Fruit fly (Drosophila melanogaster) whole organism, embryonic: ENCODE measurements around the gene Cypl.
A peak's percentile ranks its signal among the peaks of the same experiment; 100 is the strongest.

Experiments
- CG10654 ChIP-seq: fragments of 200-800 bp; sonication (Bioruptor generic); optimal IDR thresholded peaks from 2 replicates; lab custom pipeline; 2016; ENCODE audit warnings: missing biosample characterization, missing genetic modification characterization
- CG10959 ChIP-seq: fragments of 200-800 bp; sonication (Bioruptor generic); IDR thresholded peaks from 2 replicates; pipeline ENCODE4 v1.3.6; 2022; ENCODE audit warnings: missing biosample characterization, missing genetic modification characterization
- CG13624 ChIP-seq: fragments of 200-800 bp; sonication (Bioruptor generic); optimal IDR thresholded peaks from 2 replicates; lab custom pipeline; 2016; ENCODE audit warnings: missing biosample characterization, missing genetic modification characterization
- CG15479 ChIP-seq: fragments of 200-800 bp; sonication (Bioruptor generic); optimal IDR thresholded peaks from 3 replicates; lab custom pipeline; 2019; ENCODE audit warnings: missing biosample characterization, mild to moderate bottlenecking, missing genetic modification characterization, moderate library complexity
- CG17359 ChIP-seq: fragments of 200-800 bp; sonication (Bioruptor generic); optimal IDR thresholded peaks from 3 replicates; lab custom pipeline; 2018; ENCODE audit warnings: missing biosample characterization, mild to moderate bottlenecking, missing genetic modification characterization, moderate library complexity
- CG17612 ChIP-seq: fragments of 200-800 bp; sonication (Bioruptor generic); IDR thresholded peaks from 2 replicates; pipeline ENCODE4 v1.3.6; 2022; ENCODE audit warnings: missing biosample characterization, missing genetic modification characterization
- CG17802 ChIP-seq: fragments of 200-800 bp; sonication (Bioruptor generic); optimal IDR thresholded peaks from 2 replicates; lab custom pipeline; 2018; ENCODE audit warnings: missing biosample characterization, mild to moderate bottlenecking, missing genetic modification characterization, moderate library complexity
- CG17912 ChIP-seq: fragments of 200-800 bp; sonication (Bioruptor generic); optimal IDR thresholded peaks from 2 replicates; lab custom pipeline; 2018; ENCODE audit warnings: missing biosample characterization, mild to moderate bottlenecking, missing genetic modification characterization
- CG2116 ChIP-seq: fragments of 200-800 bp; sonication (Bioruptor generic); optimal IDR thresholded peaks from 3 replicates; lab custom pipeline; 2018; ENCODE audit warnings: missing biosample characterization, mild to moderate bottlenecking, missing genetic modification characterization
- CG2199 ChIP-seq: fragments of 200-800 bp; sonication (Bioruptor generic); IDR thresholded peaks from 3 replicates; pipeline ENCODE4 v1.3.6; 2022; ENCODE audit warnings: missing biosample characterization, missing genetic modification characterization
- CG2202 ChIP-seq: fragments of 200-800 bp; sonication (Bioruptor generic); optimal IDR thresholded peaks from 2 replicates; lab custom pipeline; 2018; ENCODE audit warnings: missing biosample characterization, mild to moderate bottlenecking, missing genetic modification characterization
- CG2712 ChIP-seq: fragments of 200-800 bp; optimal IDR thresholded peaks from 3 replicates; lab custom pipeline; 2019; ENCODE audit warnings: missing biosample characterization, mild to moderate bottlenecking, missing genetic modification characterization, moderate library complexity
- CG2875 ChIP-seq: fragments of 200-800 bp; sonication (Bioruptor generic); optimal IDR thresholded peaks from 2 replicates; lab custom pipeline; 2017; ENCODE audit warnings: missing biosample characterization, mild to moderate bottlenecking, missing genetic modification characterization, missing genetic modification reagents
- CG31441 ChIP-seq: fragments of 200-800 bp; sonication (Bioruptor generic); IDR thresholded peaks from 2 replicates; pipeline ENCODE4 v1.3.6; 2022; ENCODE audit warnings: missing biosample characterization, missing genetic modification characterization
- CG33213 ChIP-seq: fragments of 200-800 bp; sonication (Bioruptor generic); optimal IDR thresholded peaks from 3 replicates; lab custom pipeline; 2016; ENCODE audit warnings: missing biosample characterization, missing genetic modification characterization
- CG33557 ChIP-seq: fragments of 200-800 bp; sonication (Bioruptor generic); optimal IDR thresholded peaks from 2 replicates; lab custom pipeline; 2019; ENCODE audit warnings: missing biosample characterization, mild to moderate bottlenecking, missing genetic modification characterization, moderate library complexity
- CG4854 ChIP-seq: fragments of 200-800 bp; sonication (Bioruptor generic); optimal IDR thresholded peaks from 2 replicates; lab custom pipeline; 2016; ENCODE audit warnings: missing biosample characterization, missing genetic modification characterization, inconsistent platforms
- CG6765 ChIP-seq: fragments of 200-800 bp; sonication (Bioruptor generic); optimal IDR thresholded peaks from 3 replicates; lab custom pipeline; 2017; ENCODE audit warnings: missing biosample characterization, mild to moderate bottlenecking, missing genetic modification characterization
- CG9437 ChIP-seq: fragments of 200-800 bp; sonication (Bioruptor generic); optimal IDR thresholded peaks from 2 replicates; lab custom pipeline; 2018; ENCODE audit warnings: missing biosample characterization, mild to moderate bottlenecking, missing genetic modification characterization
- CG9609 ChIP-seq: fragments of 200-800 bp; sonication (Bioruptor generic); optimal IDR thresholded peaks from 3 replicates; lab custom pipeline; 2016; ENCODE audit warnings: missing biosample characterization, missing genetic modification characterization
- D19A ChIP-seq: fragments of 200-800 bp; optimal IDR thresholded peaks from 3 replicates; lab custom pipeline; 2019; ENCODE audit warnings: missing biosample characterization, mild to moderate bottlenecking, missing genetic modification characterization, moderate library complexity
- Deaf1 ChIP-seq: fragments of 200-800 bp; optimal IDR thresholded peaks from 3 replicates; lab custom pipeline; 2019; ENCODE audit warnings: missing biosample characterization, mild to moderate bottlenecking, missing genetic modification characterization, moderate library complexity
- Dip2 ChIP-seq: fragments of 200-800 bp; sonication (Bioruptor generic); IDR thresholded peaks from 2 replicates; pipeline ENCODE4 v1.3.6; 2022; ENCODE audit warnings: missing biosample characterization, missing genetic modification characterization
- HLH3B ChIP-seq: fragments of 200-800 bp; sonication (Bioruptor generic); IDR thresholded peaks from 2 replicates; pipeline ENCODE4 v1.3.6; 2022; ENCODE audit warnings: missing biosample characterization, missing genetic modification characterization
- HLH54F ChIP-seq: fragments of 200-800 bp; sonication (Bioruptor generic); optimal IDR thresholded peaks from 3 replicates; lab custom pipeline; 2016; ENCODE audit warnings: missing biosample characterization, missing genetic modification characterization
- Lhr ChIP-seq: fragments of 200-800 bp; sonication (Bioruptor generic); optimal IDR thresholded peaks from 3 replicates; lab custom pipeline; 2017; ENCODE audit warnings: mild to moderate bottlenecking, missing biosample characterization, missing genetic modification reagents, missing genetic modification characterization
- Mad ChIP-seq: fragments of 200-800 bp; sonication (Bioruptor generic); optimal IDR thresholded peaks from 2 replicates; lab custom pipeline; 2016; ENCODE audit warnings: missing biosample characterization, missing genetic modification characterization
- Mes4 ChIP-seq: fragments of 200-800 bp; sonication (Bioruptor generic); optimal IDR thresholded peaks from 2 replicates; lab custom pipeline; 2016; ENCODE audit warnings: missing biosample characterization, missing genetic modification characterization
- Myb ChIP-seq: fragments of 200-800 bp; sonication (Bioruptor generic); optimal IDR thresholded peaks from 2 replicates; lab custom pipeline; 2016; ENCODE audit warnings: missing biosample characterization, missing genetic modification characterization
- NC2α ChIP-seq: fragments of 200-800 bp; sonication (Bioruptor generic); optimal IDR thresholded peaks from 2 replicates; lab custom pipeline; 2016; ENCODE audit warnings: missing biosample characterization, missing genetic modification characterization
- NC2β ChIP-seq: fragments of 200-800 bp; sonication (Bioruptor generic); optimal IDR thresholded peaks from 2 replicates; lab custom pipeline; 2016; ENCODE audit warnings: missing biosample characterization, missing genetic modification characterization
- Nf-YA ChIP-seq: fragments of 200-800 bp; sonication (Bioruptor generic); IDR thresholded peaks from 2 replicates; pipeline ENCODE4 v1.3.6; 2022; ENCODE audit warnings: missing biosample characterization, missing genetic modification characterization
- Optix ChIP-seq: fragments of 200-800 bp; sonication (Bioruptor generic); IDR thresholded peaks from 3 replicates; pipeline ENCODE4 v1.3.6; 2022; ENCODE audit warnings: missing biosample characterization, missing genetic modification characterization
- Sox102F ChIP-seq: fragments of 200-800 bp; sonication (Bioruptor generic); optimal IDR thresholded peaks from 2 replicates; lab custom pipeline; 2018; ENCODE audit warnings: missing biosample characterization, mild to moderate bottlenecking, missing genetic modification characterization, moderate library complexity
- Ssrp ChIP-seq: fragments of 200-800 bp; sonication (Bioruptor generic); optimal IDR thresholded peaks from 2 replicates; lab custom pipeline; 2018; ENCODE audit warnings: missing biosample characterization, mild to moderate bottlenecking, missing genetic modification characterization, moderate library complexity
- Usf ChIP-seq: fragments of 200-800 bp; sonication (Bioruptor generic); optimal IDR thresholded peaks from 2 replicates; lab custom pipeline; 2017; ENCODE audit warnings: missing genotype, missing biosample characterization, missing genetic modification characterization
- ab ChIP-seq: fragments of 200-800 bp; sonication (Bioruptor generic); optimal IDR thresholded peaks from 2 replicates; lab custom pipeline; 2016; ENCODE audit warnings: missing biosample characterization, missing genetic modification characterization
- amos ChIP-seq: fragments of 200-800 bp; sonication (Bioruptor generic); IDR thresholded peaks from 2 replicates; pipeline ENCODE4 v1.3.6; 2022; ENCODE audit warnings: missing biosample characterization, missing genetic modification characterization; ENCODE audit not compliant: partially characterized antibody
- aop ChIP-seq: fragments of 200-800 bp; sonication (Bioruptor generic); IDR thresholded peaks from 2 replicates; pipeline ENCODE4 v1.3.6; 2022; ENCODE audit warnings: missing biosample characterization, missing genetic modification characterization
- crp ChIP-seq, 2 experiments: fragments of 200-800 bp; sonication (Bioruptor generic); optimal IDR thresholded peaks; 2 replicates in 1 of 2; 3 replicates in 1 of 2; lab custom pipeline; 2017; ENCODE audit warnings: missing biosample characterization in 2 of 2, missing genetic modification characterization in 2 of 2, mild to moderate bottlenecking in 1 of 2, moderate library complexity in 1 of 2
- ems ChIP-seq: fragments of 200-800 bp; sonication (Bioruptor generic); optimal IDR thresholded peaks from 3 replicates; lab custom pipeline; 2016; ENCODE audit warnings: missing biosample characterization, missing genetic modification characterization
- eyg ChIP-seq: fragments of 200-800 bp; sonication (Bioruptor generic); optimal IDR thresholded peaks from 3 replicates; lab custom pipeline; 2016; ENCODE audit warnings: missing biosample characterization, missing genetic modification characterization
- gfzf ChIP-seq: fragments of 200-800 bp; sonication (Bioruptor generic); optimal IDR thresholded peaks from 2 replicates; lab custom pipeline; 2016; ENCODE audit warnings: missing biosample characterization, mild to moderate bottlenecking, missing genetic modification characterization, moderate library complexity
- nom ChIP-seq: fragments of 200-800 bp; sonication (Bioruptor generic); optimal IDR thresholded peaks from 2 replicates; lab custom pipeline; 2017; ENCODE audit warnings: missing biosample characterization, missing genetic modification characterization, mild to moderate bottlenecking, moderate library complexity, missing genetic modification reagents
- oc ChIP-seq: fragments of 200-800 bp; sonication (Bioruptor generic); optimal IDR thresholded peaks from 2 replicates; lab custom pipeline; 2018; ENCODE audit warnings: missing biosample characterization, mild to moderate bottlenecking, missing genetic modification characterization, moderate library complexity
- pan ChIP-seq, 4 experiments: fragments of >200 bp in 3 of 4; fragments of 200-800 bp in 1 of 4; sonication (Bioruptor generic) in 1 of 4; optimal IDR thresholded peaks in 3 of 4; IDR thresholded peaks in 1 of 4; 2 replicates each; pipeline versions ENCODE4 v1.3.6 to Lab custom; 2017 to 2022; ENCODE audit warnings: missing biosample characterization in 2 of 4, missing genetic modification characterization in 2 of 4, mixed read lengths in 1 of 4
- sr ChIP-seq: fragments of 200-800 bp; sonication (Bioruptor generic); IDR thresholded peaks from 3 replicates; pipeline ENCODE4 v1.3.6; 2022; ENCODE audit warnings: missing biosample characterization, missing genetic modification characterization
- vfl ChIP-seq: fragments of 200-800 bp; sonication (Bioruptor generic); optimal IDR thresholded peaks from 2 replicates; lab custom pipeline; 2016; ENCODE audit warnings: missing biosample characterization, missing genetic modification characterization
- wek ChIP-seq: fragments of 200-800 bp; sonication (Bioruptor generic); optimal IDR thresholded peaks from 3 replicates; lab custom pipeline; 2018; ENCODE audit warnings: missing biosample characterization, mild to moderate bottlenecking, missing genetic modification characterization, moderate library complexity
- zen ChIP-seq: fragments of 200-800 bp; sonication (Bioruptor generic); optimal IDR thresholded peaks from 3 replicates; lab custom pipeline; 2018; ENCODE audit warnings: missing biosample characterization, mild to moderate bottlenecking, missing genetic modification characterization, moderate library complexity

Cypl gene

DNA sequence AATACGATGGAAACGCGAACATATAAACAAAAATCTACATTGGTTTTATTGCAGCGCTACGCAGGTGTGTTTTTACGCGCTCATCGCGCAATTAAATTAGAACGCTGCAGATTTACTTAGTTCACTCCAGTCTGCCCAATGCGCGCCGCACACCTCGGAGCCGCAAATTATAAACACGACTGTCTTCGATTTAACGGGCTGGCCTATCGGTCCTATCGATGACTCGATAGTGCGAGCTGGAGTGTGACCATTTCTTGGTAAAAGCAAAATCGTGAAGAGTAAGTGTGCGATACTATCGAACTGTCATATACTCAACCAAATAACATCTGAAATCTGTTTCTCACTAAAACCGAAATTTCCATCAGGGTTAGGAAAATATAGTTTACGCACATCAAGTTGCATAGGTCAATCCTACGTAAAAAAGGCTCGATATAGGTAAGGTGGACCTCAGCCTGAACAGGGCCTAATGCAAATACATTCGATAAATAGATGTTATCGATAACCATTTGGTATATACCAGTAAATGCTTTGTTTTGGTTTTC, 2.2 kb downstream of the Cypl start, which contains the start of the genes klar and BORCS6 (continued):
- TF ChIP-seq Sox102F (peak; percentile 48), CG2875 (GFP tag; lab: Kevin White, UChicago) (peak; percentile 21), ab (GFP tag; lab: Kevin White, UChicago) (peak; percentile 36), CG2116 (GFP tag; lab: Kevin White, UChicago) (peak; percentile 93), sr (GFP tag; lab: Robert Waterston, UW) (no peak), CG17359 (peak; percentile 10), eyg (GFP tag; lab: Kevin White, UChicago) (peak; percentile 37), amos (GFP tag; lab: Robert Waterston, UW) (peak; percentile 95), oc (tag; lab: Kevin White, UChicago) (no peak), CG31441 (GFP tag; lab: Robert Waterston, UW) (peak; percentile 45), Myb (GFP tag; lab: Kevin White, UChicago) (peak; percentile 78), wek (GFP tag; lab: Kevin White, UChicago) (no peak), CG15479 (GFP tag; lab: Kevin White, UChicago) (peak; percentile 53), Usf (no peak), HLH3B (GFP tag; lab: Robert Waterston, UW) (0 out of 2 replicates have a peak, but pooled peaks have one; percentile 20), CG17612 (GFP tag; lab: Robert Waterston, UW) (no peak), CG4854 (GFP tag; lab: Kevin White, UChicago) (no peak), CG9437 (GFP tag; lab: Kevin White, UChicago) (peak; percentile 6), Mes4 (GFP tag; lab: Kevin White, UChicago) (peak; percentile 13), nom (GFP tag; lab: Kevin White, UChicago) (no peak), Nf-YA (GFP tag; lab: Robert Waterston, UW) (no peak), Ssrp (peak; percentile 46), CG17912 (GFP tag; lab: Kevin White, UChicago) (peak; percentile 3), Lhr (GFP tag; lab: Kevin White, UChicago) (peak; percentile 94), CG17802 (tag; lab: Kevin White, UChicago) (peak; percentile 99), NC2β (GFP tag; lab: Kevin White, UChicago) (peak; percentile 56), CG10959 (GFP tag; lab: Robert Waterston, UW) (no peak), CG13624 (GFP tag; lab: Kevin White, UChicago) (peak; percentile 65), CG33557 (GFP tag; lab: Kevin White, UChicago) (peak; percentile 1), CG10654 (GFP tag; lab: Kevin White, UChicago) (peak; percentile 53), ems (no peak), crp (GFP tag; optimal IDR thresholded peaks at IDR 0.05; lab: Kevin White, UChicago) (no peak), CG33213 (GFP tag; lab: Kevin White, UChicago) (peak; percentile 93), gfzf (GFP tag; lab: Kevin White, UChicago) (peak; percentile 97), Mad (GFP tag; lab: Kevin White, UChicago) (peak; percentile 73), CG6765 (peak; percentile 53), vfl (GFP tag; lab: Kevin White, UChicago) (peak; percentile 66), CG2202 (peak; percentile 39), CG2199 (GFP tag; lab: Robert Waterston, UW) (no peak), HLH54F (GFP tag; lab: Kevin White, UChicago) (peak; percentile 75), Dip2 (GFP tag; lab: Robert Waterston, UW) (no peak), aop (GFP tag; lab: Robert Waterston, UW) (no peak), Deaf1 (tag; lab: Kevin White, UChicago) (peak; percentile 66), zen (tag; lab: Kevin White, UChicago) (peak; percentile 58), CG2712 (tag; lab: Kevin White, UChicago) (peak; percentile 75), NC2α (GFP tag; lab: Kevin White, UChicago) (peak; percentile 23), Optix (peak; percentile 18; the same call in 1 of the 3 replicates), D19A (tag; lab: Kevin White, UChicago) (no peak), CG9609 (GFP tag; lab: Kevin White, UChicago) (peak; percentile 73), pan (optimal IDR thresholded peaks at IDR 0.05; lab: Kevin White, UChicago) (no peak), pan (GFP tag; optimal IDR thresholded peaks at IDR 0.05 in 1 of 2, IDR thresholded peaks at IDR 0.05 in 1 of 2) (peak in 1 of 2 experiments; percentile 34)
